Fruit fly (Drosophila melanogaster) whole organism, embryonic: ENCODE measurements around the gene CG42296.
A peak's percentile ranks its signal among the peaks of the same experiment; 100 is the strongest.

Experiments
- CG10209 ChIP-seq: fragments of 200-800 bp; sonication (Bioruptor generic); optimal IDR thresholded peaks from 3 replicates; lab custom pipeline; 2017; ENCODE audit warnings: missing biosample characterization, mild to moderate bottlenecking, missing genetic modification characterization, missing genetic modification reagents
- CG10267 ChIP-seq: fragments of 200-800 bp; sonication (Bioruptor generic); optimal IDR thresholded peaks from 2 replicates; lab custom pipeline; 2018; ENCODE audit warnings: missing biosample characterization, mild to moderate bottlenecking, missing genetic modification characterization, moderate library complexity
- CG11504 ChIP-seq: fragments of 200-800 bp; sonication (Bioruptor generic); optimal IDR thresholded peaks from 3 replicates; lab custom pipeline; 2019; ENCODE audit warnings: missing biosample characterization, mild to moderate bottlenecking, missing genetic modification characterization, moderate library complexity
- CG12219 ChIP-seq: fragments of 200-800 bp; sonication (Bioruptor generic); optimal IDR thresholded peaks from 3 replicates; lab custom pipeline; 2018; ENCODE audit warnings: missing biosample characterization, mild to moderate bottlenecking, missing genetic modification characterization
- CG12391 ChIP-seq: fragments of 200-800 bp; sonication (Bioruptor generic); optimal IDR thresholded peaks from 3 replicates; lab custom pipeline; 2018; ENCODE audit warnings: missing biosample characterization, mild to moderate bottlenecking, missing genetic modification characterization, moderate library complexity
- CG14860 ChIP-seq: fragments of 200-800 bp; sonication (Bioruptor generic); IDR thresholded peaks from 3 replicates; pipeline ENCODE4 v1.3.6; 2022; ENCODE audit warnings: missing biosample characterization, missing genetic modification characterization; ENCODE audit not compliant: partially characterized antibody
- CG15479 ChIP-seq: fragments of 200-800 bp; sonication (Bioruptor generic); optimal IDR thresholded peaks from 3 replicates; lab custom pipeline; 2019; ENCODE audit warnings: missing biosample characterization, mild to moderate bottlenecking, missing genetic modification characterization, moderate library complexity
- CG2202 ChIP-seq: fragments of 200-800 bp; sonication (Bioruptor generic); optimal IDR thresholded peaks from 2 replicates; lab custom pipeline; 2018; ENCODE audit warnings: missing biosample characterization, mild to moderate bottlenecking, missing genetic modification characterization
- CG2678 ChIP-seq: fragments of 200-800 bp; sonication (Bioruptor generic); optimal IDR thresholded peaks from 3 replicates; lab custom pipeline; 2019; ENCODE audit warnings: missing biosample characterization, mild to moderate bottlenecking, missing genetic modification characterization, moderate library complexity
- CG32767 ChIP-seq: fragments of 200-800 bp; sonication (Bioruptor generic); IDR thresholded peaks from 2 replicates; pipeline ENCODE4 v1.3.6; 2022; ENCODE audit warnings: missing biosample characterization, missing genetic modification characterization
- CG42726 ChIP-seq: fragments of 200-800 bp; sonication (Bioruptor generic); IDR thresholded peaks from 2 replicates; pipeline ENCODE4 v1.3.6; 2022; ENCODE audit warnings: missing biosample characterization, missing genetic modification characterization; ENCODE audit not compliant: partially characterized antibody
- CG4730 ChIP-seq: fragments of 200-800 bp; sonication (Bioruptor generic); IDR thresholded peaks from 2 replicates; pipeline ENCODE4 v1.3.6; 2022; ENCODE audit warnings: missing biosample characterization, missing genetic modification characterization
- CG7271 ChIP-seq: fragments of 200-800 bp; sonication (Bioruptor generic); optimal IDR thresholded peaks from 2 replicates; lab custom pipeline; 2018; ENCODE audit warnings: missing biosample characterization, mild to moderate bottlenecking, missing genetic modification characterization, moderate library complexity
- CG7786 ChIP-seq: fragments of 200-800 bp; sonication (Bioruptor generic); optimal IDR thresholded peaks from 2 replicates; lab custom pipeline; 2016; ENCODE audit warnings: missing biosample characterization, missing genetic modification characterization
- CG7963 ChIP-seq: fragments of 200-800 bp; sonication (Bioruptor generic); IDR thresholded peaks from 3 replicates; pipeline ENCODE4 v1.3.6; 2022; ENCODE audit warnings: missing biosample characterization, missing genetic modification characterization; ENCODE audit not compliant: partially characterized antibody
- CG8478 ChIP-seq: fragments of >200 bp; optimal IDR thresholded peaks from 2 replicates; lab custom pipeline; 2018
- CG9437 ChIP-seq: fragments of 200-800 bp; sonication (Bioruptor generic); optimal IDR thresholded peaks from 2 replicates; lab custom pipeline; 2018; ENCODE audit warnings: missing biosample characterization, mild to moderate bottlenecking, missing genetic modification characterization
- Dll ChIP-seq: fragments of 200-800 bp; sonication (Bioruptor generic); IDR thresholded peaks from 4 replicates; pipeline ENCODE4 v1.3.6; 2022; ENCODE audit warnings: missing biosample characterization, missing genetic modification characterization; ENCODE audit not compliant: partially characterized antibody
- E2f2 ChIP-seq: fragments of 200-800 bp; sonication (Bioruptor generic); IDR thresholded peaks from 2 replicates; pipeline ENCODE4 v1.3.6; 2022; ENCODE audit warnings: missing biosample characterization, missing genetic modification characterization
- Fer2 ChIP-seq: fragments of 200-800 bp; sonication (Bioruptor generic); optimal IDR thresholded peaks from 2 replicates; lab custom pipeline; 2018; ENCODE audit warnings: missing biosample characterization, mild to moderate bottlenecking, missing genetic modification characterization, moderate library complexity
- HLH4C ChIP-seq: fragments of 200-800 bp; sonication (Bioruptor generic); IDR thresholded peaks from 3 replicates; pipeline ENCODE4 v1.3.6; 2022; ENCODE audit warnings: missing biosample characterization, missing genetic modification characterization; ENCODE audit not compliant: partially characterized antibody
- Med ChIP-seq: fragments of 200-800 bp; sonication (Bioruptor generic); peaks from one replicate; lab custom pipeline; 2016; ENCODE audit warnings: missing biosample characterization, missing genetic modification characterization, mild to moderate bottlenecking, inconsistent platforms, moderate library complexity
- NC2β ChIP-seq: fragments of 200-800 bp; sonication (Bioruptor generic); optimal IDR thresholded peaks from 2 replicates; lab custom pipeline; 2016; ENCODE audit warnings: missing biosample characterization, missing genetic modification characterization
- Oaz ChIP-seq: fragments of 200-800 bp; sonication (Bioruptor generic); IDR thresholded peaks from 2 replicates; pipeline ENCODE4 v1.3.6; 2022; ENCODE audit warnings: missing biosample characterization, missing genetic modification characterization
- Stat92E ChIP-seq, 3 experiments: fragments of >200 bp in 2 of 3; fragments of 200-800 bp in 1 of 3; sonication (Bioruptor generic) in 1 of 3; optimal IDR thresholded peaks; 2 replicates each; lab custom pipeline; 2017 to 2019; ENCODE audit warnings: missing biosample characterization in 3 of 3, missing genetic modification characterization in 3 of 3, mild to moderate bottlenecking in 1 of 3, moderate library complexity in 1 of 3
- al ChIP-seq: fragments of 200-800 bp; sonication (Bioruptor generic); IDR thresholded peaks from 2 replicates; pipeline ENCODE4 v1.3.6; 2022; ENCODE audit warnings: missing biosample characterization, missing genetic modification characterization
- aop ChIP-seq: fragments of 200-800 bp; sonication (Bioruptor generic); IDR thresholded peaks from 2 replicates; pipeline ENCODE4 v1.3.6; 2022; ENCODE audit warnings: missing biosample characterization, missing genetic modification characterization
- bbx ChIP-seq: fragments of 200-800 bp; sonication (Bioruptor generic); IDR thresholded peaks from 2 replicates; pipeline ENCODE4 v1.3.6; 2022; ENCODE audit warnings: missing biosample characterization, missing genetic modification characterization; ENCODE audit not compliant: partially characterized antibody
- cwo ChIP-seq: fragments of 200-800 bp; sonication (Bioruptor generic); optimal IDR thresholded peaks from 3 replicates; lab custom pipeline; 2017; ENCODE audit warnings: missing biosample characterization, missing genetic modification characterization, mild to moderate bottlenecking, moderate library complexity, missing genetic modification reagents
- dm ChIP-seq: fragments of 200-800 bp; sonication (Bioruptor generic); optimal IDR thresholded peaks from 3 replicates; lab custom pipeline; 2016; ENCODE audit warnings: missing biosample characterization, missing genetic modification characterization
- fd3F ChIP-seq: fragments of 200-800 bp; sonication (Bioruptor generic); optimal IDR thresholded peaks from 2 replicates; lab custom pipeline; 2018; ENCODE audit warnings: missing biosample characterization, mild to moderate bottlenecking, missing genetic modification characterization, moderate library complexity
- ftz-f1 ChIP-seq: fragments of 200-800 bp; sonication (Bioruptor generic); optimal IDR thresholded peaks from 2 replicates; lab custom pipeline; 2016; ENCODE audit warnings: missing biosample characterization, missing genetic modification characterization
- gcm ChIP-seq: fragments of 200-800 bp; sonication (Bioruptor generic); optimal IDR thresholded peaks from 2 replicates; lab custom pipeline; 2019; ENCODE audit warnings: missing biosample characterization, mild to moderate bottlenecking, missing genetic modification characterization, moderate library complexity
- hb ChIP-seq: fragments of 200-800 bp; sonication (Bioruptor generic); IDR thresholded peaks from 3 replicates; pipeline ENCODE4 v1.3.6; 2022; ENCODE audit warnings: missing biosample characterization, missing genetic modification characterization; ENCODE audit not compliant: partially characterized antibody
- inv ChIP-seq: fragments of 200-800 bp; sonication (Bioruptor generic); IDR thresholded peaks from 2 replicates; pipeline ENCODE4 v1.3.6; 2022; ENCODE audit warnings: missing biosample characterization, missing genetic modification characterization; ENCODE audit not compliant: partially characterized antibody
- lab ChIP-seq: fragments of 200-800 bp; sonication (Bioruptor generic); optimal IDR thresholded peaks from 3 replicates; lab custom pipeline; 2017; ENCODE audit warnings: missing biosample characterization, missing genetic modification characterization, mild to moderate bottlenecking, moderate library complexity, missing genetic modification reagents
- nau ChIP-seq: fragments of 200-800 bp; sonication (Bioruptor generic); optimal IDR thresholded peaks from 3 replicates; lab custom pipeline; 2017; ENCODE audit warnings: missing biosample characterization, mild to moderate bottlenecking, missing genetic modification characterization, missing genetic modification reagents
- row ChIP-seq: fragments of 200-800 bp; sonication (Bioruptor generic); IDR thresholded peaks from 3 replicates; pipeline ENCODE4 v1.3.6; 2022; ENCODE audit warnings: missing biosample characterization, missing genetic modification characterization
- sug ChIP-seq: fragments of 200-800 bp; optimal IDR thresholded peaks from 2 replicates; lab custom pipeline; 2019; ENCODE audit warnings: missing biosample characterization, mild to moderate bottlenecking, missing genetic modification characterization, moderate library complexity
- tll ChIP-seq, 2 experiments: fragments of 200-800 bp in 1 of 2; fragments of >200 bp in 1 of 2; sonication (Bioruptor generic) in 1 of 2; optimal IDR thresholded peaks; 2 replicates each; lab custom pipeline; 2017 to 2019; ENCODE audit warnings: missing biosample characterization in 2 of 2, missing genetic modification characterization in 2 of 2, mild to moderate bottlenecking in 1 of 2, moderate library complexity in 1 of 2
- unc-4 ChIP-seq: fragments of 200-800 bp; sonication (Bioruptor generic); IDR thresholded peaks from 2 replicates; pipeline ENCODE4 v1.3.6; 2022; ENCODE audit warnings: missing biosample characterization, missing genetic modification characterization; ENCODE audit not compliant: partially characterized antibody
- vnd ChIP-seq: fragments of 200-800 bp; sonication (Bioruptor generic); IDR thresholded peaks from 3 replicates; pipeline ENCODE4 v1.3.6; 2022; ENCODE audit warnings: missing biosample characterization, missing genetic modification characterization; ENCODE audit not compliant: partially characterized antibody
- vvl ChIP-seq: fragments of 200-800 bp; sonication (Bioruptor generic); IDR thresholded peaks from 2 replicates; pipeline ENCODE4 v1.3.6; 2022; ENCODE audit warnings: missing biosample characterization, missing genetic modification characterization
- z ChIP-seq: fragments of 200-800 bp; sonication (Bioruptor generic); IDR thresholded peaks from 3 replicates; pipeline ENCODE4 v1.3.6; 2022; ENCODE audit warnings: missing biosample characterization, missing genetic modification characterization

Gene CG42296

dm6 chr2L:2010335-2011061, 25.3 kb downstream of the CG42296 start (continued):
- TF ChIP-seq nau (GFP tag; lab: Kevin White, UChicago): no peak
- TF ChIP-seq CG7963 (GFP tag; lab: Robert Waterston, UW): peak; percentile 81
- no peak for TF ChIP-seq ftz-f1
- peak; percentile 38; the same call in 1 of the 2 replicates for TF ChIP-seq inv (GFP tag; lab: Robert Waterston, UW)
- TF ChIP-seq CG10267 (tag; lab: Kevin White, UChicago): peak; percentile 2
- TF ChIP-seq NC2β: no peak
- peak; percentile 64; the same call in 2 of the 4 replicates for TF ChIP-seq Dll (GFP tag; lab: Robert Waterston, UW)
- TF ChIP-seq Stat92E (GFP tag; optimal IDR thresholded peaks at IDR 0.05; lab: Kevin White, UChicago): peak in 1 of 3 experiments; percentile 50
- TF ChIP-seq CG12391: peak; percentile 48
- no peak for TF ChIP-seq tll (GFP tag; optimal IDR thresholded peaks at IDR 0.05; lab: Kevin White, UChicago)
- no peak for TF ChIP-seq CG2202 (tag; lab: Kevin White, UChicago)
- TF ChIP-seq sug: no peak
- TF ChIP-seq CG12219: no peak
- peak; percentile 92 for TF ChIP-seq CG42726 (GFP tag; lab: Robert Waterston, UW)
- peak; percentile 92 for TF ChIP-seq cwo (GFP tag; lab: Kevin White, UChicago)
- TF ChIP-seq Med (GFP tag; lab: Kevin White, UChicago): peak; percentile 7
- TF ChIP-seq unc-4: peak; percentile 22; the same call in 1 of the 2 replicates
- TF ChIP-seq al (GFP tag; lab: Robert Waterston, UW): no peak
- TF ChIP-seq hb (GFP tag; lab: Robert Waterston, UW): 0 out of 3 replicates have a peak, but pooled peaks have one; percentile 50
- no peak for TF ChIP-seq dm (GFP tag; lab: Kevin White, UChicago)
- 0 out of 2 replicates have a peak, but pooled peaks have one; percentile 17 for TF ChIP-seq vvl (GFP tag; lab: Robert Waterston, UW)
- peak; percentile 16 for TF ChIP-seq CG2678 (tag; lab: Kevin White, UChicago)
- peak; percentile 81 for TF ChIP-seq CG14860 (GFP tag; lab: Robert Waterston, UW)
- peak; percentile 13 for TF ChIP-seq CG11504
- peak; percentile 14 for TF ChIP-seq gcm

- TF ChIP-seq Oaz (no peak), CG10209 (GFP tag; lab: Kevin White, UChicago) (no peak), z (GFP tag; lab: Robert Waterston, UW) (no peak), Fer2 (tag; lab: Kevin White, UChicago) (no peak), CG7271 (tag; lab: Kevin White, UChicago) (no peak), tll (GFP tag; optimal IDR thresholded peaks at IDR 0.05; lab: Kevin White, UChicago) (peak in 1 of 2 experiments; percentile 52), CG15479 (GFP tag; lab: Kevin White, UChicago) (no peak), fd3F (GFP tag; lab: Kevin White, UChicago) (no peak), CG9437 (GFP tag; lab: Kevin White, UChicago) (no peak), bbx (peak; percentile 69), E2f2 (GFP tag; lab: Robert Waterston, UW) (peak; percentile 65; the same call in 1 of the 2 replicates), CG32767 (GFP tag; lab: Robert Waterston, UW) (peak; percentile 40; the same call in 1 of the 2 replicates), sug (peak; percentile 22), CG7786 (GFP tag; lab: Kevin White, UChicago) (no peak), vnd (GFP tag; lab: Robert Waterston, UW) (peak; percentile 51), CG8478 (lab: Kevin White, UChicago) (no peak), lab (GFP tag; lab: Kevin White, UChicago) (no peak), CG4730 (GFP tag; lab: Robert Waterston, UW) (no peak), HLH4C (GFP tag; lab: Robert Waterston, UW) (peak; percentile 63; the same call in 2 of the 3 replicates), row (GFP tag; lab: Robert Waterston, UW) (no peak), aop (GFP tag; lab: Robert Waterston, UW) (no peak), nau (GFP tag; lab: Kevin White, UChicago) (no peak)
Measured at dm6 chr2L:2008980-2009954, 26.6 kb downstream of the CG42296 start, which contains the start of gene CG4238. TSS of gene CG4238 (plus strand) at chr2L:2009859.
